Worm (Caenorhabditis elegans) whole organism, L4/young adult: ENCODE results near the gene F47E1.2.

Source experiments
- W03F9.2 ChIP-seq: fragments of 150-350 bp; optimal IDR thresholded peaks from 2 replicates; lab custom pipeline; 2014; ENCODE audit warnings: missing biosample characterization, missing genetic modification characterization
- dao-5 ChIP-seq: sonication (generic microtip); optimal IDR thresholded peaks from 2 replicates; lab custom pipeline; 2016; ENCODE audit warnings: missing genotype, missing genetic modification characterization, moderate library complexity, missing compliant biosample characterization
- him-1 ChIP-seq: sonication (generic microtip); optimal IDR thresholded peaks from 2 replicates; lab custom pipeline; 2016; ENCODE audit warnings: missing genotype, missing genetic modification reagents, missing genetic modification characterization, missing compliant biosample characterization

ce11 chrX:9023816-9024215 lies 33.6 kb upstream of the F47E1.2 start:
- TF ChIP-seq dao-5 (tag; lab: Kevin White, UChicago), result no peak
- no peak for TF ChIP-seq him-1 (tag; lab: Kevin White, UChicago)
- TF ChIP-seq W03F9.2 (tag; lab: Kevin White, UChicago), result no peak
